Worm (Caenorhabditis elegans) whole organism, L1 larva: ENCODE data around the gene btb-14.

ENCODE experiments used
- C04F5.9 ChIP-seq: sonication (generic microtip); optimal IDR thresholded peaks from 2 replicates; lab custom pipeline; 2016; ENCODE audit warnings: missing genetic modification characterization, missing compliant biosample characterization
- C16A3.4 ChIP-seq: fragments of 150-350 bp; optimal IDR thresholded peaks from 2 replicates; lab custom pipeline; 2014; ENCODE audit warnings: missing biosample characterization, missing genetic modification characterization
- F16B12.6 ChIP-seq: fragments of 150-350 bp; optimal IDR thresholded peaks from 2 replicates; lab custom pipeline; 2014; ENCODE audit warnings: missing biosample characterization, missing genetic modification characterization
- aha-1 ChIP-seq: fragments of 150-350 bp; optimal IDR thresholded peaks from 2 replicates; lab custom pipeline; 2014; ENCODE audit warnings: missing biosample characterization, missing genetic modification characterization
- aly-2 ChIP-seq: fragments of 150-350 bp; optimal IDR thresholded peaks from 2 replicates; lab custom pipeline; 2014; ENCODE audit warnings: missing biosample characterization, missing genetic modification characterization
- ama-1 ChIP-seq: fragments of 150-350 bp; optimal IDR thresholded peaks from 2 replicates; lab custom pipeline; 2014
- ceh-82 ChIP-seq, 3 experiments: fragments of 150-350 bp in 1 of 3; sonication (generic microtip) in 2 of 3; optimal IDR thresholded peaks; 2 replicates each; lab custom pipeline; 2014 to 2017; ENCODE audit warnings: missing biosample characterization in 3 of 3, missing genetic modification characterization in 3 of 3
- ceh-88 ChIP-seq: fragments of 200-800 bp; sonication (Bioruptor generic); IDR thresholded peaks from 2 replicates; pipeline ENCODE4 v1.3.6; 2022; ENCODE audit warnings: missing genetic modification characterization, missing compliant biosample characterization
- dpl-1 ChIP-seq, 3 experiments: fragments of 150-350 bp in 2 of 3; sonication (generic microtip) in 1 of 3; optimal IDR thresholded peaks; 2 replicates each; lab custom pipeline; 2014 to 2017; ENCODE audit warnings: missing biosample characterization in 3 of 3, missing genetic modification characterization in 3 of 3, missing genetic modification reagents in 3 of 3
- efl-3 ChIP-seq: fragments of 200-800 bp; sonication (Bioruptor generic); optimal IDR thresholded peaks from 2 replicates; lab custom pipeline; 2018; ENCODE audit warnings: mild to moderate bottlenecking, missing genetic modification characterization, missing compliant biosample characterization
- egl-13 ChIP-seq: sonication (generic microtip); optimal IDR thresholded peaks from 2 replicates; lab custom pipeline; 2016; ENCODE audit warnings: missing genotype, missing genetic modification reagents, missing genetic modification characterization, missing compliant biosample characterization
- elt-3 ChIP-seq, 6 experiments: fragments of 150-350 bp in 1 of 6; sonication (generic microtip); optimal IDR thresholded peaks; 2 replicates each; lab custom pipeline; 2017 to 2018; ENCODE audit warnings: missing biosample characterization in 6 of 6, missing genetic modification characterization in 6 of 6, inconsistent platforms in 1 of 6
- ets-5 ChIP-seq: fragments of 200-800 bp; sonication (Bioruptor generic); IDR thresholded peaks from 2 replicates; pipeline ENCODE4 v1.3.6; 2022; ENCODE audit warnings: missing genetic modification characterization, missing compliant biosample characterization
- fkh-10 ChIP-seq: sonication (generic microtip); optimal IDR thresholded peaks from 2 replicates; lab custom pipeline; 2017; ENCODE audit warnings: missing biosample characterization, missing genetic modification reagents, missing genetic modification characterization
- fkh-4 ChIP-seq: sonication (generic microtip); optimal IDR thresholded peaks from 2 replicates; lab custom pipeline; 2016; ENCODE audit warnings: missing compliant biosample characterization, missing genetic modification characterization, borderline replicate concordance
- grh-1 ChIP-seq: fragments of 200-800 bp; sonication (Bioruptor generic); IDR thresholded peaks from 2 replicates; pipeline ENCODE4 v1.3.6; 2022; ENCODE audit warnings: missing genetic modification reagents, missing genetic modification characterization, missing compliant biosample characterization
- hlh-17 ChIP-seq: fragments of 200-800 bp; sonication (Bioruptor generic); optimal IDR thresholded peaks from 2 replicates; lab custom pipeline; 2018; ENCODE audit warnings: missing genetic modification characterization, mild to moderate bottlenecking, missing compliant biosample characterization, moderate library complexity, borderline replicate concordance
- isw-1 ChIP-seq: fragments of 200-800 bp; sonication (Bioruptor generic); IDR thresholded peaks from 2 replicates; pipeline ENCODE4 v1.3.6; 2022; ENCODE audit warnings: missing genetic modification characterization, missing compliant biosample characterization
- lin-14 ChIP-seq: fragments of 200-800 bp; sonication (Bioruptor generic); optimal IDR thresholded peaks from 2 replicates; lab custom pipeline; 2018; ENCODE audit warnings: mild to moderate bottlenecking, missing genetic modification characterization, moderate library complexity, missing compliant biosample characterization
- lin-15B ChIP-seq: fragments of 150-350 bp; sonication (generic microtip); optimal IDR thresholded peaks from 3 replicates; lab custom pipeline; 2014; ENCODE audit warnings: missing biosample characterization, missing genetic modification characterization
- lin-39 ChIP-seq: fragments of 150-350 bp; optimal IDR thresholded peaks from 2 replicates; lab custom pipeline; 2014; ENCODE audit warnings: missing biosample characterization, missing genetic modification reagents, missing genetic modification characterization
- lir-3 ChIP-seq: sonication (generic microtip); optimal IDR thresholded peaks from 2 replicates; lab custom pipeline; 2016; ENCODE audit warnings: mild to moderate bottlenecking, missing genetic modification characterization, moderate library complexity, missing compliant biosample characterization; ENCODE audit not compliant: poor library complexity
- lsy-2 ChIP-seq, 2 experiments: fragments of 150-350 bp; optimal IDR thresholded peaks; 2 replicates each; lab custom pipeline; 2014; ENCODE audit warnings: missing biosample characterization in 2 of 2, missing genetic modification characterization in 2 of 2
- mep-1 ChIP-seq: fragments of 150-350 bp; optimal IDR thresholded peaks from 2 replicates; lab custom pipeline; 2014; ENCODE audit warnings: missing biosample characterization, missing genetic modification characterization
- nhr-12 ChIP-seq: sonication (generic microtip); optimal IDR thresholded peaks from 2 replicates; lab custom pipeline; 2017; ENCODE audit warnings: missing biosample characterization, missing genetic modification characterization
- nhr-19 ChIP-seq: fragments of 200-800 bp; sonication (Bioruptor generic); conservative IDR thresholded peaks from 2 replicates; pipeline ENCODE4 v1.3.6; 2022; ENCODE audit warnings: missing genetic modification characterization, missing compliant biosample characterization
- nhr-47 ChIP-seq: sonication (generic microtip); optimal IDR thresholded peaks from 2 replicates; lab custom pipeline; 2016; ENCODE audit warnings: mild to moderate bottlenecking, missing genetic modification characterization, moderate library complexity, missing compliant biosample characterization
- nhr-76 ChIP-seq: sonication (generic microtip); optimal IDR thresholded peaks from 2 replicates; lab custom pipeline; 2017; ENCODE audit warnings: missing biosample characterization, missing genetic modification characterization
- nhr-77 ChIP-seq: fragments of 150-350 bp; optimal IDR thresholded peaks from 2 replicates; lab custom pipeline; 2014; ENCODE audit warnings: missing biosample characterization, missing genetic modification characterization
- nhr-90 ChIP-seq: sonication (generic microtip); optimal IDR thresholded peaks from 2 replicates; lab custom pipeline; 2016; ENCODE audit warnings: mild to moderate bottlenecking, missing genetic modification characterization, missing compliant biosample characterization; ENCODE audit not compliant: poor library complexity
- pax-3 ChIP-seq: fragments of 200-800 bp; sonication (Bioruptor generic); optimal IDR thresholded peaks from 2 replicates; lab custom pipeline; 2018; ENCODE audit warnings: mild to moderate bottlenecking, missing genetic modification characterization, moderate library complexity, missing compliant biosample characterization
- sptf-1 ChIP-seq: fragments of 150-350 bp; optimal IDR thresholded peaks from 2 replicates; lab custom pipeline; 2014; ENCODE audit warnings: missing biosample characterization, missing genetic modification characterization
- unc-62 ChIP-seq: fragments of 150-350 bp; optimal IDR thresholded peaks from 2 replicates; lab custom pipeline; 2014; ENCODE audit warnings: missing biosample characterization, missing genetic modification reagents, missing genetic modification characterization
- zag-1 ChIP-seq: fragments of 150-350 bp; optimal IDR thresholded peaks from 2 replicates; lab custom pipeline; 2014; ENCODE audit warnings: missing biosample characterization, missing genetic modification characterization
- zip-4 ChIP-seq: fragments of 200-800 bp; sonication (Bioruptor generic); optimal IDR thresholded peaks from 2 replicates; lab custom pipeline; 2018; ENCODE audit warnings: mild to moderate bottlenecking, missing genetic modification characterization, moderate library complexity, missing compliant biosample characterization
- ztf-11 ChIP-seq, 2 experiments: sonication (generic microtip); optimal IDR thresholded peaks; 2 replicates each; lab custom pipeline; 2016 to 2017; ENCODE audit warnings: missing genetic modification characterization in 2 of 2, missing biosample characterization in 1 of 2, missing compliant biosample characterization in 1 of 2
- ztf-4 ChIP-seq: fragments of 150-350 bp; optimal IDR thresholded peaks from 2 replicates; lab custom pipeline; 2014; ENCODE audit warnings: missing biosample characterization, missing genetic modification characterization

The btb-14 gene

ce11 chrII:12387980-12388379, 4.7 kb downstream of the btb-14 start, which contains the start of gene sre-41:
Gene sre-41, plus strand, starts transcription at chrII:12388280.
- no peak for TF ChIP-seq sptf-1 (tag; lab: Kevin White, UChicago)
- no peak for TF ChIP-seq ceh-88
- TF ChIP-seq, all 84 proteins: peak for 0

ce11 chrII:12389783-12390182, 6.5 kb downstream of the btb-14 start, which contains the start of gene Y57A10B.6:
Gene Y57A10B.6, plus strand, starts transcription at chrII:12390083.
- TF ChIP-seq efl-3 (GFP tag; lab: Kevin White, UChicago) (no peak), ztf-11 (tag; optimal IDR thresholded peaks at IDR 0.05; lab: Kevin White, UChicago) (no peak), ceh-88 (no peak), nhr-77 (no peak), C04F5.9 (tag; lab: Kevin White, UChicago) (no peak), zip-4 (GFP tag; lab: Kevin White, UChicago) (no peak), nhr-19 (GFP tag; lab: Robert Waterston, UW) (no peak), unc-62 (no peak), fkh-4 (no peak), F16B12.6 (tag; lab: Kevin White, UChicago) (no peak), C16A3.4 (tag; lab: Kevin White, UChicago) (no peak), lin-15B (tag; lab: Kevin White, UChicago) (no peak), nhr-12 (tag; lab: Kevin White, UChicago) (no peak), egl-13 (tag; lab: Kevin White, UChicago) (no peak), nhr-47 (tag; lab: Kevin White, UChicago) (no peak), nhr-90 (tag; lab: Kevin White, UChicago) (no peak), lin-14 (GFP tag; lab: Kevin White, UChicago) (no peak), ama-1 (lab: Kevin White, UChicago) (no peak)

DNA sequence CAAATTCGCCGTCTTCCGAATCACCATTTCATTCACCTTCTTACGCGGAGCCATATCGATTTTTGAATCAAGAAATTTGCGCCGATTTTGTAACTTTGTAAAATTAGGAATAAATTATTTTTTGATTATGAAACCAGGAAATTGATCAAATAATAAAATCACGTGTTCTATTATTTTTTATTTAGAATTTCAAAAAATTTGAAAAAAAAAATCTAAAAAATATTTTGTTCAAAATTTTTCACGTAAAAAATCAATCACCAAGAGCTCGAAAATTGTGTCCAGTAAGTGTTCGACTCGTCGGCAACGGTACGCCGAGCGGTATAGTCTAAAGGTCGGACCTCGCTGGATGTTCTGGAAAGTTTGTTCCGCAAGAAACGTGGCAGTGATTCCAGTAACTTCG, 10.4 kb downstream of the btb-14 start, which contains the start of gene Y57A10B.7:
Gene Y57A10B.7 (minus strand): TSS at position 101 of the 400 bp plus-strand sequence.
- no peak for TF ChIP-seq ama-1 (lab: Kevin White, UChicago)
- no peak for TF ChIP-seq fkh-10
- no peak for TF ChIP-seq nhr-76 (tag; lab: Kevin White, UChicago)
- TF ChIP-seq sptf-1 (tag; lab: Kevin White, UChicago), result no peak
- TF ChIP-seq zag-1 (tag; lab: Kevin White, UChicago), result no peak
- TF ChIP-seq pax-3 (tag; lab: Kevin White, UChicago), result no peak
- TF ChIP-seq hlh-17 (GFP tag; lab: Kevin White, UChicago), result no peak
- no peak for TF ChIP-seq ceh-82 (tag; optimal IDR thresholded peaks at IDR 0.05; lab: Kevin White, UChicago)
- no peak for TF ChIP-seq ets-5 (GFP tag; lab: Robert Waterston, UW)
- no peak for TF ChIP-seq nhr-90 (tag; lab: Kevin White, UChicago)
- TF ChIP-seq dpl-1 (GFP tag; optimal IDR thresholded peaks at IDR 0.05; lab: Kevin White, UChicago), result no peak
- no peak for TF ChIP-seq ztf-11 (tag; optimal IDR thresholded peaks at IDR 0.05; lab: Kevin White, UChicago)
- no peak for TF ChIP-seq grh-1 (GFP tag; lab: Robert Waterston, UW)
- TF ChIP-seq lir-3 (tag; lab: Kevin White, UChicago), result no peak
- no peak for TF ChIP-seq lsy-2 (tag; optimal IDR thresholded peaks at IDR 0.05; lab: Kevin White, UChicago)
- no peak for TF ChIP-seq ztf-4
- no peak for TF ChIP-seq mep-1 (tag; lab: Kevin White, UChicago)
- no peak for TF ChIP-seq isw-1 (GFP tag; lab: Robert Waterston, UW)

DNA sequence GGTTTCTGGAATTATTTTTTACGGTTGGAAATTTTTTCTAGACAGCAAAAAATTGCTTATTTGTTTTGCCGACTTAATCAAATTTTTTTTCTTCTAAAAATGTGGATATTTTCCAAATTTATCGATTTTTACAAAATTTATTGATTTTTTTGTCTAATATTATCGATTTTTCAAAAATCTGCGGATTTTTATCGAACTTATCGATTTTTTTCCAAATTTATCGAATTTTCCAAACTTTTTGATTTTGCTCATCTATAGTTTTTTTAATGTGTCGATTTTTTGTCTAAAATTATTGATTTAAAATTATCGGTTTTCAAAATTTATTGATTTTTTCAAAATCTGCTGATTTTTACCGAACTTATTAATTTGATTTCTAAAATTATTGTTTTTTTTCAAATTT, 10.9 kb downstream of the btb-14 start:
- TF ChIP-seq elt-3 (tag; optimal IDR thresholded peaks at IDR 0.05; lab: Kevin White, UChicago) (no peak), aha-1 (tag; lab: Kevin White, UChicago) (no peak), aly-2 (no peak), lin-39 (no peak)
